Worm (Caenorhabditis elegans) whole organism, early embryonic: ENCODE results near the gene Y39E4B.11.

ENCODE experiments used
- B0310.2 ChIP-seq: sonication (generic microtip); optimal IDR thresholded peaks from 2 replicates; lab custom pipeline; 2016; ENCODE audit warnings: mild to moderate bottlenecking, missing genetic modification characterization, missing compliant biosample characterization
- ama-1 ChIP-seq: fragments of 150-350 bp; optimal IDR thresholded peaks from 2 replicates; lab custom pipeline; 2014
- ceh-13 ChIP-seq: fragments of 200-800 bp; sonication (Bioruptor generic); optimal IDR thresholded peaks from 2 replicates; lab custom pipeline; 2018; ENCODE audit warnings: mild to moderate bottlenecking, missing genetic modification characterization, missing compliant biosample characterization
- ets-7 ChIP-seq: sonication (generic microtip); optimal IDR thresholded peaks from 2 replicates; lab custom pipeline; 2016; ENCODE audit warnings: missing genotype, missing genetic modification characterization, missing compliant biosample characterization
- hmbx-1 ChIP-seq: sonication (generic microtip); optimal IDR thresholded peaks from 2 replicates; lab custom pipeline; 2016; ENCODE audit warnings: mild to moderate bottlenecking, missing genetic modification characterization, missing compliant biosample characterization
- pes-1 ChIP-seq: fragments of 200-800 bp; sonication (Bioruptor generic); IDR thresholded peaks from 2 replicates; pipeline ENCODE4 v1.3.6; 2022; ENCODE audit warnings: missing genetic modification reagents, missing genetic modification characterization, missing compliant biosample characterization
- tbx-11 ChIP-seq: fragments of 200-800 bp; sonication (Bioruptor generic); IDR thresholded peaks from 2 replicates; pipeline ENCODE4 v1.3.6; 2022; ENCODE audit warnings: missing genetic modification characterization, missing compliant biosample characterization
- tbx-37 ChIP-seq: fragments of 200-800 bp; sonication (Bioruptor generic); conservative IDR thresholded peaks from 2 replicates; pipeline ENCODE4 v1.3.6; 2022; ENCODE audit warnings: missing genetic modification reagents, missing genetic modification characterization, missing compliant biosample characterization

- no peak for TF ChIP-seq tbx-11 (GFP tag; lab: Robert Waterston, UW)
- TF ChIP-seq hmbx-1 = no peak
- TF ChIP-seq ama-1 (lab: Kevin White, UChicago) = no peak
- no peak for TF ChIP-seq ets-7 (tag; lab: Kevin White, UChicago)
- peak; percentile 55 for TF ChIP-seq pes-1 (GFP tag; lab: Robert Waterston, UW)
- TF ChIP-seq B0310.2 = no peak
- peak; percentile 36; the same call in 1 of the 2 replicates for TF ChIP-seq tbx-37 (GFP tag; lab: Robert Waterston, UW)
- no peak for TF ChIP-seq ceh-13 (GFP tag; lab: Kevin White, UChicago)
These were observed 17.0 kb upstream of the Y39E4B.11 start for ce11 chrIII:13187773-13188172.
